Worm (Caenorhabditis elegans) whole organism, young adult: ENCODE data around the gene T21D12.7.

Experiments used
- sea-2 ChIP-seq: fragments of 200-800 bp; sonication (Bioruptor generic); IDR thresholded peaks from 2 replicates; pipeline ENCODE4 v1.3.6; 2022; ENCODE audit warnings: missing genetic modification characterization, missing compliant biosample characterization
- snpc-4 ChIP-seq, 5 experiments: fragments of 150-350 bp in 1 of 5; sonication (generic microtip) in 4 of 5; optimal IDR thresholded peaks; 2 replicates each; lab custom pipeline; 2014 to 2018; ENCODE audit warnings: missing genetic modification characterization in 5 of 5, missing biosample characterization in 3 of 5, antibody characterized with exemption in 2 of 5, mild to moderate bottlenecking in 2 of 5, missing compliant biosample characterization in 2 of 5, missing genotype in 2 of 5, moderate library complexity in 2 of 5, missing genetic modification reagents in 1 of 5

- TF ChIP-seq sea-2: no peak
- no peak for TF ChIP-seq snpc-4 (GFP tag; optimal IDR thresholded peaks at IDR 0.05; lab: Kevin White, UChicago)
- TF ChIP-seq snpc-4 (tag; optimal IDR thresholded peaks at IDR 0.05; lab: Kevin White, UChicago): no peak
These were observed 7.9 kb downstream of the T21D12.7 start, which contains the start of gene best-19 for ce11 chrIV:283347-283746.
